Worm (Caenorhabditis elegans) whole organism, L2 larva: ENCODE measurements around the gene kin-18.
A peak's percentile ranks its signal among the peaks of the same experiment; 100 is the strongest.

Source experiments
- C34F6.9 ChIP-seq: fragments of 150-350 bp; optimal IDR thresholded peaks from 2 replicates; lab custom pipeline; 2014; ENCODE audit warnings: missing biosample characterization, missing genetic modification characterization
- F13H6.1 ChIP-seq: sonication (generic microtip); optimal IDR thresholded peaks from 2 replicates; lab custom pipeline; 2016; ENCODE audit warnings: missing genetic modification characterization, missing compliant biosample characterization
- R02D3.7 ChIP-seq: fragments of 150-350 bp; optimal IDR thresholded peaks from 2 replicates; lab custom pipeline; 2014; ENCODE audit warnings: missing biosample characterization, missing genetic modification characterization
- Y55F3AM.14 ChIP-seq: fragments of 200-800 bp; sonication (Bioruptor generic); optimal IDR thresholded peaks from 2 replicates; lab custom pipeline; 2018; ENCODE audit warnings: mild to moderate bottlenecking, missing genetic modification characterization, missing compliant biosample characterization
- ama-1 ChIP-seq: fragments of 150-350 bp; optimal IDR thresholded peaks from 2 replicates; lab custom pipeline; 2018; ENCODE audit warnings: inconsistent platforms
- blmp-1 ChIP-seq: sonication (generic microtip); optimal IDR thresholded peaks from 2 replicates; lab custom pipeline; 2017; ENCODE audit warnings: missing genetic modification characterization, mild to moderate bottlenecking, missing compliant biosample characterization, antibody characterized with exemption, moderate library complexity; ENCODE audit not compliant: insufficient read depth
- ceh-16 ChIP-seq: fragments of 150-350 bp; optimal IDR thresholded peaks from 2 replicates; lab custom pipeline; 2014; ENCODE audit warnings: missing biosample characterization, missing genetic modification characterization
- crh-2 ChIP-seq: sonication (generic microtip); optimal IDR thresholded peaks from 2 replicates; lab custom pipeline; 2017; ENCODE audit warnings: missing biosample characterization, missing genetic modification characterization
- fos-1 ChIP-seq: fragments of 150-350 bp; optimal IDR thresholded peaks from 2 replicates; lab custom pipeline; 2014; ENCODE audit warnings: missing biosample characterization, missing genetic modification characterization
- lin-11 ChIP-seq: fragments of 150-350 bp; sonication (generic microtip); optimal IDR thresholded peaks from 2 replicates; lab custom pipeline; 2014; ENCODE audit warnings: missing biosample characterization, missing genetic modification characterization, inconsistent platforms, mixed read lengths
- lin-13 ChIP-seq: fragments of 150-350 bp; optimal IDR thresholded peaks from 2 replicates; lab custom pipeline; 2014; ENCODE audit warnings: missing biosample characterization, missing genetic modification reagents, missing genetic modification characterization
- lsy-2 ChIP-seq, 2 experiments: fragments of 150-350 bp in 1 of 2; sonication (generic microtip) in 1 of 2; optimal IDR thresholded peaks; 2 replicates each; lab custom pipeline; 2014 to 2017; ENCODE audit warnings: missing biosample characterization in 2 of 2, missing genetic modification characterization in 2 of 2
- mbf-1 ChIP-seq: sonication (generic microtip); optimal IDR thresholded peaks from 2 replicates; lab custom pipeline; 2017; ENCODE audit warnings: missing biosample characterization, missing genetic modification characterization
- mdl-1 ChIP-seq, 2 experiments: fragments of 150-350 bp in 1 of 2; sonication (generic microtip) in 1 of 2; optimal IDR thresholded peaks; 2 replicates each; lab custom pipeline; 2017; ENCODE audit warnings: missing biosample characterization in 2 of 2, missing genetic modification characterization in 2 of 2
- nhr-21 ChIP-seq: fragments of 150-350 bp; optimal IDR thresholded peaks from 2 replicates; lab custom pipeline; 2014; ENCODE audit warnings: missing biosample characterization, missing genetic modification characterization
- nhr-23 ChIP-seq: fragments of 150-350 bp; optimal IDR thresholded peaks from 2 replicates; lab custom pipeline; 2014; ENCODE audit warnings: missing biosample characterization, missing genetic modification reagents, missing genetic modification characterization
- nhr-25 ChIP-seq: fragments of 150-350 bp; sonication (generic microtip); optimal IDR thresholded peaks from 3 replicates; lab custom pipeline; 2014; ENCODE audit warnings: missing biosample characterization, missing genetic modification characterization
- nhr-6 ChIP-seq: fragments of 150-350 bp; optimal IDR thresholded peaks from 2 replicates; lab custom pipeline; 2014; ENCODE audit warnings: missing biosample characterization, missing genetic modification characterization
- nhr-77 ChIP-seq: fragments of 150-350 bp; optimal IDR thresholded peaks from 2 replicates; lab custom pipeline; 2014; ENCODE audit warnings: missing biosample characterization, missing genetic modification characterization
- peb-1 ChIP-seq: fragments of 150-350 bp; optimal IDR thresholded peaks from 2 replicates; lab custom pipeline; 2014; ENCODE audit warnings: missing biosample characterization, missing genetic modification characterization
- skn-1 ChIP-seq: sonication (generic microtip); optimal IDR thresholded peaks from 2 replicates; lab custom pipeline; 2017; ENCODE audit warnings: missing biosample characterization, missing genetic modification characterization
- snpc-4 ChIP-seq: fragments of 150-350 bp; optimal IDR thresholded peaks from 2 replicates; lab custom pipeline; 2014; ENCODE audit warnings: missing biosample characterization, missing genetic modification characterization
- unc-39 ChIP-seq: fragments of 150-350 bp; optimal IDR thresholded peaks from 2 replicates; lab custom pipeline; 2014; ENCODE audit warnings: missing biosample characterization, missing genetic modification characterization
- unc-55 ChIP-seq: fragments of 150-350 bp; sonication (generic microtip); optimal IDR thresholded peaks from 3 replicates; lab custom pipeline; 2014; ENCODE audit warnings: missing biosample characterization, missing genetic modification reagents, missing genetic modification characterization
- unc-62 ChIP-seq: fragments of 150-350 bp; optimal IDR thresholded peaks from 2 replicates; lab custom pipeline; 2014; ENCODE audit warnings: missing biosample characterization, missing genetic modification reagents, missing genetic modification characterization
- ztf-1 ChIP-seq: fragments of 200-800 bp; sonication (Bioruptor generic); conservative IDR thresholded peaks from 2 replicates; pipeline ENCODE4 v1.3.6; 2022; ENCODE audit warnings: missing genetic modification characterization, missing compliant biosample characterization
- ztf-11 ChIP-seq: sonication (generic microtip); optimal IDR thresholded peaks from 2 replicates; lab custom pipeline; 2017; ENCODE audit warnings: missing biosample characterization, missing genetic modification characterization

Gene kin-18

DNA sequence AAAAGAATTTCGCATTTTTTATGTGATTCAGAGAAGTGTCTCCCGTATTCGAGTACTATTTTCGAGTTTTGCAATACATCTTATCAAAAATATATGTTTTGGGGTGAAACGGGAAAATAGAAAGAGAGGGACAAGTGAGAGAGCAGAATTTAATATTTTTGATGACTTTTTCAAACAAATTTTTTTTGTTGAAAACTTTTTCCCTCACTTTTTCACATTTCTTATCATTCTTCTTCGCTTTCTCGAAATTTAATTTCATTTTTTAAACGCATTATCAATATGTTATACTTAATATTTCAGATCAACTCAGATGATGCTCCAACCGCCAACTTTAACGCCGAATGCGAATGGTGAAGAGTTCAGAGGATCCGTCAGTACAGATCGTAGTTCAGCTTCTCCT is 38.2 kb upstream of the kin-18 start, which contains the start of gene attf-4:
Gene attf-4, plus strand, starts transcription at position 301 of the 400 bp plus-strand sequence.
- TF ChIP-seq ztf-11 (tag; lab: Kevin White, UChicago), result no peak
- TF ChIP-seq C34F6.9 (tag; lab: Kevin White, UChicago), result peak; percentile 25

- TF ChIP-seq ama-1 (lab: Kevin White, UChicago) (no peak), peb-1 (no peak), unc-62 (GFP tag; lab: Kevin White, UChicago) (no peak)
Measured at ce11 chrIII:6085311-6085710, 33.1 kb upstream of the kin-18 start.

DNA sequence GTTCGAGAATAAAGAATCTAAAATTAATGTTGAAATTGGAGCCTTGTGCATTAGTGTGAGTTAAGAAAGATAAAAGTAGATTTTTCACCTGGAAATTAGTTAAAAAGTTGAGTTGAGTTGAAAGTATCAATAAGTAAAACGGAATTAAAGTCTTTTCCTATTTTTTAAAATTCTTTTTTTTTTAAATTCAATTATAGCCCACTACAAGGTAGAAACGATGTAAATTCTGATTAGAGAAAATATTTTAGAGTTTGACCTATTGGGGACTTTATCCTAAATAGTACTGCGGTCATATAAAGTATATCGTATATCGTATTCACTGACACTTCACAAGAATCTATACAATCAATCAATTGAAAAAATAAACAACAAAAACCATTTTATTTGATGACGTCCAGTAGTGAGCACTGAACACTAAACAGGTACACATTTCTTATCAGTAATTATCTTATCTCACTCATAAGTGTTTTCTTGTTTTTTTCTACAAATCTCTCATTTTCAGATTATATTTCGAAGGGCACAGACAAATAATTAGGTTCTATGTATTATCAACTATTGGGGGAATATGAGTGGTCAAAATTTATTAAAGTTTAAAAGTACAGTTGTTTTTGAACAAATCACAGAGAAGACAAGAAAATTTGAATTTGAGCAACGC is 30.6 kb upstream of the kin-18 start, which contains the start of gene wht-1:
Gene wht-1, minus strand, starts transcription at position 51 of the 655 bp plus-strand sequence.
- TF ChIP-seq lin-13 (GFP tag; lab: Kevin White, UChicago), result no peak
- TF ChIP-seq nhr-6, result no peak
- TF ChIP-seq unc-62 (GFP tag; lab: Kevin White, UChicago), result no peak
- TF ChIP-seq crh-2 (tag; lab: Kevin White, UChicago), result peak; percentile 6
- no peak for TF ChIP-seq Y55F3AM.14 (GFP tag; lab: Kevin White, UChicago)
- TF ChIP-seq mdl-1 (tag; optimal IDR thresholded peaks at IDR 0.05; lab: Kevin White, UChicago), result no peak
- peak; percentile 65 for TF ChIP-seq skn-1 (tag; lab: Kevin White, UChicago)
- TF ChIP-seq F13H6.1, result no peak
- no peak for TF ChIP-seq lin-11
- no peak for TF ChIP-seq ceh-16 (tag; lab: Kevin White, UChicago)
- peak; percentile 52 for TF ChIP-seq fos-1
- TF ChIP-seq mbf-1 (tag; lab: Kevin White, UChicago), result no peak
- no peak for TF ChIP-seq ztf-11 (tag; lab: Kevin White, UChicago)
- TF ChIP-seq ztf-1, result no peak
- no peak for TF ChIP-seq blmp-1
- no peak for TF ChIP-seq unc-55 (GFP tag; lab: Kevin White, UChicago)

- no peak for TF ChIP-seq snpc-4 (tag; lab: Kevin White, UChicago)
- no peak for TF ChIP-seq peb-1
- TF ChIP-seq ztf-11 (tag; lab: Kevin White, UChicago), result no peak
- TF ChIP-seq blmp-1, result peak; percentile 25
- TF ChIP-seq ztf-1, result no peak
- TF ChIP-seq nhr-25 (tag; lab: Kevin White, UChicago), result no peak
Measured at ce11 chrIII:6095654-6096053, 22.8 kb upstream of the kin-18 start.

- TF ChIP-seq peb-1 (no peak), nhr-23 (no peak), unc-39 (tag; lab: Kevin White, UChicago) (no peak), ztf-1 (no peak), ama-1 (lab: Kevin White, UChicago) (no peak)
Measured at ce11 chrIII:6102762-6103161, 15.7 kb upstream of the kin-18 start, which contains the start of gene C05D10.4. C05D10.4 (minus strand) TSS chrIII:6102862.

DNA sequence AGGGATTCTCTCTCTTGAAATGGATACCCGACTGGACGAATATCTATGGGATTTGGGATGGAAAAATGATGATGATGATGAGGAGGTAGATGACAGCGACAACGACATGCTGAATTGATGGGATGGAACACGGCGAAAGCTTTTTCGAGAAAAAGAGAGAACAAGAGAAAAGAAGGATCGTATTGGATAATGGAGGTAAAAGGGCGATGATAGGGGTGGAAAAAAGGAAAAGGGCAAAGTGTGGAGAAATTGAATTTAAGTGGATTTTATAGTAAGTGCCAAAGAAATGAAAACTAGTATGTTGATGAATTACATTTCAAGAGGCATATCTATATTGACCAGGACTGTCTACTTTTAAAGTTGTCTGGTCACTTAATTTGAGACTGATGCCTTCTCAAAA is 12.5 kb upstream of the kin-18 start:
- TF ChIP-seq lsy-2 (tag; optimal IDR thresholded peaks at IDR 0.05; lab: Kevin White, UChicago) (no peak), mdl-1 (tag; optimal IDR thresholded peaks at IDR 0.05; lab: Kevin White, UChicago) (no peak), snpc-4 (tag; lab: Kevin White, UChicago) (no peak), nhr-77 (tag; lab: Kevin White, UChicago) (no peak), Y55F3AM.14 (GFP tag; lab: Kevin White, UChicago) (no peak)

ce11 chrIII:6110187-6110586 is 8.2 kb upstream of the kin-18 start:
- TF ChIP-seq nhr-21 (tag; lab: Kevin White, UChicago) (no peak), R02D3.7 (tag; lab: Kevin White, UChicago) (no peak), blmp-1 (no peak)
